Fruit fly (Drosophila melanogaster) whole organism, embryonic: ENCODE data around the gene DnaJ-1.

Source experiments
- B-H2 ChIP-seq: fragments of 200-800 bp; sonication (Bioruptor generic); optimal IDR thresholded peaks from 2 replicates; lab custom pipeline; 2018; ENCODE audit warnings: missing biosample characterization, mild to moderate bottlenecking, missing genetic modification characterization
- Bteb2 ChIP-seq: fragments of 200-800 bp; sonication (Bioruptor generic); optimal IDR thresholded peaks from 2 replicates; lab custom pipeline; 2016; ENCODE audit warnings: missing biosample characterization, missing genetic modification characterization
- CG12391 ChIP-seq: fragments of 200-800 bp; sonication (Bioruptor generic); optimal IDR thresholded peaks from 3 replicates; lab custom pipeline; 2018; ENCODE audit warnings: missing biosample characterization, mild to moderate bottlenecking, missing genetic modification characterization, moderate library complexity
- CG12659 ChIP-seq: fragments of 200-800 bp; sonication (Bioruptor generic); optimal IDR thresholded peaks from 3 replicates; lab custom pipeline; 2017; ENCODE audit warnings: mild to moderate bottlenecking, missing biosample characterization, missing genetic modification reagents, missing genetic modification characterization
- CG13287 ChIP-seq: fragments of 200-800 bp; sonication (Bioruptor generic); IDR thresholded peaks from 2 replicates; pipeline ENCODE4 v1.3.6; 2022; ENCODE audit warnings: missing biosample characterization, missing genetic modification characterization; ENCODE audit not compliant: partially characterized antibody
- CG13296 ChIP-seq: fragments of 200-800 bp; sonication (Bioruptor generic); optimal IDR thresholded peaks from 3 replicates; lab custom pipeline; 2018; ENCODE audit warnings: missing biosample characterization, mild to moderate bottlenecking, missing genetic modification characterization
- CG14710 ChIP-seq: fragments of 200-800 bp; sonication (Bioruptor generic); optimal IDR thresholded peaks from 3 replicates; lab custom pipeline; 2019; ENCODE audit warnings: missing biosample characterization, mild to moderate bottlenecking, missing genetic modification characterization, moderate library complexity
- CG15601 ChIP-seq: fragments of 200-800 bp; sonication (Bioruptor generic); optimal IDR thresholded peaks from 3 replicates; lab custom pipeline; 2019; ENCODE audit warnings: missing biosample characterization, mild to moderate bottlenecking, missing genetic modification characterization, moderate library complexity
- CG16813 ChIP-seq: fragments of 200-800 bp; sonication (Bioruptor generic); IDR thresholded peaks from 3 replicates; pipeline ENCODE4 v1.3.6; 2022; ENCODE audit warnings: missing biosample characterization, missing genetic modification characterization; ENCODE audit not compliant: partially characterized antibody
- CG1832 ChIP-seq: fragments of 200-800 bp; sonication (Bioruptor generic); optimal IDR thresholded peaks from 2 replicates; lab custom pipeline; 2017; ENCODE audit warnings: missing biosample characterization, mild to moderate bottlenecking, missing genetic modification characterization, inconsistent platforms
- CG2116 ChIP-seq: fragments of 200-800 bp; sonication (Bioruptor generic); optimal IDR thresholded peaks from 3 replicates; lab custom pipeline; 2018; ENCODE audit warnings: missing biosample characterization, mild to moderate bottlenecking, missing genetic modification characterization
- CG30403 ChIP-seq: fragments of 200-800 bp; sonication (Bioruptor generic); optimal IDR thresholded peaks from 3 replicates; lab custom pipeline; 2016; ENCODE audit warnings: missing biosample characterization, missing genetic modification characterization
- CG34422 ChIP-seq: fragments of 200-800 bp; sonication (Bioruptor generic); IDR thresholded peaks from 3 replicates; pipeline ENCODE4 v1.3.6; 2022; ENCODE audit warnings: missing biosample characterization, missing genetic modification characterization
- CG5953 ChIP-seq: fragments of 200-800 bp; sonication (Bioruptor generic); IDR thresholded peaks from 2 replicates; pipeline ENCODE4 v1.3.6; 2022; ENCODE audit warnings: missing biosample characterization, missing genetic modification characterization
- CG7839 ChIP-seq: fragments of 200-800 bp; sonication (Bioruptor generic); optimal IDR thresholded peaks from 3 replicates; lab custom pipeline; 2018; ENCODE audit warnings: missing biosample characterization, mild to moderate bottlenecking, missing genetic modification characterization, moderate library complexity
- CG8290 ChIP-seq, 3 experiments: fragments of 200-800 bp; sonication (Bioruptor generic); optimal IDR thresholded peaks; 2 replicates each; lab custom pipeline; 2016 to 2019; ENCODE audit warnings: missing biosample characterization in 3 of 3, missing genetic modification characterization in 3 of 3, mild to moderate bottlenecking in 2 of 3, moderate library complexity in 1 of 3
- CG9797 ChIP-seq: fragments of 200-800 bp; sonication (Bioruptor generic); optimal IDR thresholded peaks from 3 replicates; lab custom pipeline; 2018; ENCODE audit warnings: missing biosample characterization, mild to moderate bottlenecking, missing genetic modification characterization
- D ChIP-seq, 2 experiments: fragments of 200-800 bp in 1 of 2; fragments of >200 bp in 1 of 2; sonication (Bioruptor generic) in 1 of 2; optimal IDR thresholded peaks; 2 replicates in 1 of 2; 3 replicates in 1 of 2; lab custom pipeline; 2017; ENCODE audit warnings: mild to moderate bottlenecking in 1 of 2, missing biosample characterization in 1 of 2, missing genetic modification characterization in 1 of 2, missing genetic modification reagents in 1 of 2
- Dip2 ChIP-seq: fragments of 200-800 bp; sonication (Bioruptor generic); IDR thresholded peaks from 2 replicates; pipeline ENCODE4 v1.3.6; 2022; ENCODE audit warnings: missing biosample characterization, missing genetic modification characterization
- Dll ChIP-seq: fragments of 200-800 bp; sonication (Bioruptor generic); IDR thresholded peaks from 4 replicates; pipeline ENCODE4 v1.3.6; 2022; ENCODE audit warnings: missing biosample characterization, missing genetic modification characterization; ENCODE audit not compliant: partially characterized antibody
- Doc2 ChIP-seq: fragments of 200-800 bp; sonication (Bioruptor generic); IDR thresholded peaks from 2 replicates; pipeline ENCODE4 v1.3.6; 2022; ENCODE audit warnings: missing biosample characterization, missing genetic modification characterization
- Drgx ChIP-seq: fragments of 200-800 bp; sonication (Bioruptor generic); IDR thresholded peaks from 2 replicates; pipeline ENCODE4 v1.3.6; 2022; ENCODE audit warnings: missing biosample characterization, missing genetic modification characterization
- E2f2 ChIP-seq: fragments of 200-800 bp; sonication (Bioruptor generic); IDR thresholded peaks from 2 replicates; pipeline ENCODE4 v1.3.6; 2022; ENCODE audit warnings: missing biosample characterization, missing genetic modification characterization
- Elba2 ChIP-seq: fragments of 200-800 bp; sonication (Bioruptor generic); optimal IDR thresholded peaks from 3 replicates; lab custom pipeline; 2016; ENCODE audit warnings: missing biosample characterization, missing genetic modification characterization
- HLH4C ChIP-seq: fragments of 200-800 bp; sonication (Bioruptor generic); IDR thresholded peaks from 3 replicates; pipeline ENCODE4 v1.3.6; 2022; ENCODE audit warnings: missing biosample characterization, missing genetic modification characterization; ENCODE audit not compliant: partially characterized antibody
- Kr ChIP-seq: fragments of 200-800 bp; sonication (Bioruptor generic); optimal IDR thresholded peaks from 2 replicates; lab custom pipeline; 2017; ENCODE audit warnings: missing biosample characterization, mild to moderate bottlenecking, missing genetic modification characterization
- Lhr ChIP-seq: fragments of 200-800 bp; sonication (Bioruptor generic); optimal IDR thresholded peaks from 3 replicates; lab custom pipeline; 2017; ENCODE audit warnings: mild to moderate bottlenecking, missing biosample characterization, missing genetic modification reagents, missing genetic modification characterization
- Med ChIP-seq: fragments of 200-800 bp; sonication (Bioruptor generic); peaks from one replicate; lab custom pipeline; 2016; ENCODE audit warnings: missing biosample characterization, missing genetic modification characterization, mild to moderate bottlenecking, inconsistent platforms, moderate library complexity
- Myb ChIP-seq: fragments of 200-800 bp; sonication (Bioruptor generic); optimal IDR thresholded peaks from 2 replicates; lab custom pipeline; 2016; ENCODE audit warnings: missing biosample characterization, missing genetic modification characterization
- Scr ChIP-seq: fragments of 200-800 bp; sonication (Bioruptor generic); IDR thresholded peaks from 2 replicates; pipeline ENCODE4 v1.3.6; 2022; ENCODE audit warnings: missing biosample characterization, missing genetic modification characterization; ENCODE audit not compliant: partially characterized antibody
- Six4 ChIP-seq: fragments of 200-800 bp; sonication (Bioruptor generic); optimal IDR thresholded peaks from 2 replicates; lab custom pipeline; 2016; ENCODE audit warnings: missing biosample characterization, missing genetic modification characterization
- Sry-δ ChIP-seq: fragments of 200-800 bp; sonication (Bioruptor generic); optimal IDR thresholded peaks from 2 replicates; lab custom pipeline; 2016; ENCODE audit warnings: missing biosample characterization, missing genetic modification characterization
- YL-1 ChIP-seq: fragments of 200-800 bp; sonication (Bioruptor generic); optimal IDR thresholded peaks from 3 replicates; lab custom pipeline; 2017; ENCODE audit warnings: missing biosample characterization, mild to moderate bottlenecking, missing genetic modification characterization
- abd-A ChIP-seq: fragments of 200-800 bp; sonication (Bioruptor generic); optimal IDR thresholded peaks from 3 replicates; lab custom pipeline; 2019; ENCODE audit warnings: missing biosample characterization, mild to moderate bottlenecking, missing genetic modification characterization, moderate library complexity
- chinmo ChIP-seq: fragments of 200-800 bp; sonication (Bioruptor generic); IDR thresholded peaks from 4 replicates; pipeline ENCODE4 v1.3.6; 2022; ENCODE audit warnings: missing biosample characterization, missing genetic modification characterization; ENCODE audit not compliant: partially characterized antibody
- fu2 ChIP-seq: fragments of 200-800 bp; sonication (Bioruptor generic); optimal IDR thresholded peaks from 2 replicates; lab custom pipeline; 2016; ENCODE audit warnings: missing biosample characterization, missing genetic modification characterization
- gcm2 ChIP-seq: fragments of 200-800 bp; sonication (Bioruptor generic); optimal IDR thresholded peaks from 2 replicates; lab custom pipeline; 2016; ENCODE audit warnings: missing biosample characterization, missing genetic modification characterization
- gfzf ChIP-seq: fragments of 200-800 bp; sonication (Bioruptor generic); optimal IDR thresholded peaks from 2 replicates; lab custom pipeline; 2016; ENCODE audit warnings: missing biosample characterization, mild to moderate bottlenecking, missing genetic modification characterization, moderate library complexity
- hb ChIP-seq: fragments of 200-800 bp; sonication (Bioruptor generic); IDR thresholded peaks from 3 replicates; pipeline ENCODE4 v1.3.6; 2022; ENCODE audit warnings: missing biosample characterization, missing genetic modification characterization; ENCODE audit not compliant: partially characterized antibody
- hkb ChIP-seq, 2 experiments: fragments of 200-800 bp in 1 of 2; fragments of >200 bp in 1 of 2; sonication (Bioruptor generic) in 1 of 2; IDR thresholded peaks in 1 of 2; optimal IDR thresholded peaks in 1 of 2; 2 replicates each; pipeline versions ENCODE4 v1.3.6 to Lab custom; 2017 to 2022; ENCODE audit warnings: missing biosample characterization in 1 of 2, missing genetic modification characterization in 1 of 2
- nmo ChIP-seq: fragments of 200-800 bp; sonication (Bioruptor generic); optimal IDR thresholded peaks from 2 replicates; lab custom pipeline; 2018; ENCODE audit warnings: missing biosample characterization, mild to moderate bottlenecking, missing genetic modification characterization, moderate library complexity
- pros ChIP-seq: fragments of 200-800 bp; sonication (Bioruptor generic); optimal IDR thresholded peaks from 3 replicates; lab custom pipeline; 2019; ENCODE audit warnings: missing biosample characterization, mild to moderate bottlenecking, missing genetic modification characterization, moderate library complexity
- salm ChIP-seq: fragments of 200-800 bp; sonication (Bioruptor generic); optimal IDR thresholded peaks from 2 replicates; lab custom pipeline; 2018; ENCODE audit warnings: missing biosample characterization, mild to moderate bottlenecking, missing genetic modification characterization
- stwl ChIP-seq: fragments of 200-800 bp; sonication (Bioruptor generic); optimal IDR thresholded peaks from 3 replicates; lab custom pipeline; 2018; ENCODE audit warnings: missing biosample characterization, mild to moderate bottlenecking, missing genetic modification characterization, moderate library complexity
- trem ChIP-seq: fragments of 200-800 bp; optimal IDR thresholded peaks from 3 replicates; lab custom pipeline; 2019; ENCODE audit warnings: missing biosample characterization, mild to moderate bottlenecking, missing genetic modification characterization, moderate library complexity

The DnaJ-1 gene

DNA sequence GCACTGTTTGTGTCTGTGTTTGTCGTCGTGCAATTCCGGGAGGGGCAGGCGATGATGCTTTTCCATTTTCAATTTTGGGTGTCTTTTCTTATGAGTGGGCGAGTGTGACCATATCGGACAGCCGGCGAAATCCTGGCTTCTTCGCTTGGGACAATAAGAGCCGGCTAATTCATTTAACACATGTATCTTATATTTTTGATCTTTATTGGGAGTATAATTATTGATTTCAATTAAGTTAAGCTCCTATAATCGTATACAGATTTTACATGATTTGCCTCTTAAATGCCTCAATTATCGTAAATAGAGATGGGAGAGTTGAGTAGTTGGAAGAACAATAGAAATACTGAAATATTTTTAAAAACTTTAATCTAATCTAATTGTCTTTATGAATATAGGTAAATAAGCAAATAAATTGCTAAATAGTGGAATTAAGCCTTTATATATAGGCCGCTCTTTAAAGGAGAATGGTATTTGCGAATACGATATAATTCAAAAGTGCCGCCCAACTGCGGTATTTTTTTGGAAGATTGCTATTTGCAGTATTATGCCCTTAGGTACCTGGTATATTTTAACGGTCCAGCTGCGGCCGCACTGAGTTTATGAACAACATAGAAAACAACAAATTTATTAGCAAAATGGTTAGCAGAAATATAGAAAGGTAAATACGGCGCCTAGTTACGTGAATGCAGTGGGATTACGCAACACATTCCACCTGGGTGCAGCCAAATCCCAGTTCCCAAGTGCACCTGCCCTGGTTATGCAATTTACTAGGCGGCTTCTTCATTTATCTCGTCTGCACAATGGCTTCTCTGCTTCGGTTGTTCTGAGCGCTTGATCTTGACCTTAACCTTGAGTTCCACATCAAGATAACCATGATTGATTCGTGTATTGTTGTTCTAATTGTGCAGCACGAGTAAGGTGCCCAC, 27.8 kb upstream of the DnaJ-1 start, which contains the start of the genes Myt1, PGRP-LD and Pmi:
Gene Myt1, minus strand, starts transcription at position 116 of the 926 bp plus-strand sequence.
Gene PGRP-LD, plus strand, starts transcription at position 576 of the 926 bp plus-strand sequence.
Gene Pmi, plus strand, starts transcription at position 576 of the 926 bp plus-strand sequence.
- no peak for TF ChIP-seq Kr (GFP tag; lab: Kevin White, UChicago)
- TF ChIP-seq CG5953, result no peak
- 0 out of 3 replicates have a peak, but pooled peaks have one; percentile 17 for TF ChIP-seq HLH4C (GFP tag; lab: Robert Waterston, UW)
- TF ChIP-seq CG14710 (tag; lab: Kevin White, UChicago), result peak; percentile 49
- peak; percentile 33; the same call in 1 of the 3 replicates for TF ChIP-seq CG34422
- peak; percentile 56 for TF ChIP-seq Elba2 (GFP tag; lab: Kevin White, UChicago)
- no peak for TF ChIP-seq hb (GFP tag; lab: Robert Waterston, UW)
- peak; percentile 81 for TF ChIP-seq gfzf
- TF ChIP-seq Myb (GFP tag; lab: Kevin White, UChicago), result peak; percentile 38
- TF ChIP-seq Six4 (GFP tag; lab: Kevin White, UChicago), result no peak
- no peak for TF ChIP-seq B-H2
- peak; percentile 91 for TF ChIP-seq E2f2
- peak; percentile 16; the same call in 1 of the 2 replicates for TF ChIP-seq CG13287 (GFP tag; lab: Robert Waterston, UW)
- peak; percentile 32 for TF ChIP-seq CG2116 (GFP tag; lab: Kevin White, UChicago)
- 0 out of 4 replicates have a peak, but pooled peaks have one; percentile 23 for TF ChIP-seq Dll (GFP tag; lab: Robert Waterston, UW)
- TF ChIP-seq CG8290 (GFP tag; optimal IDR thresholded peaks at IDR 0.05; lab: Kevin White, UChicago), result no peak
- no peak for TF ChIP-seq CG8290 (tag; optimal IDR thresholded peaks at IDR 0.05; lab: Kevin White, UChicago)
- TF ChIP-seq D (optimal IDR thresholded peaks at IDR 0.05; lab: Kevin White, UChicago), result peak; percentile 36
- TF ChIP-seq D (GFP tag; optimal IDR thresholded peaks at IDR 0.05; lab: Kevin White, UChicago), result no peak
- 0 out of 3 replicates have a peak, but pooled peaks have one; percentile 25 for TF ChIP-seq CG16813 (GFP tag; lab: Robert Waterston, UW)
- peak; percentile 13 for TF ChIP-seq CG30403
- TF ChIP-seq Drgx (GFP tag; lab: Robert Waterston, UW), result no peak
- peak; percentile 9 for TF ChIP-seq CG12659
- no peak for TF ChIP-seq fu2 (GFP tag; lab: Kevin White, UChicago)
- peak; percentile 73 for TF ChIP-seq Med (GFP tag; lab: Kevin White, UChicago)
- peak; percentile 48 for TF ChIP-seq trem
- TF ChIP-seq Dip2 (GFP tag; lab: Robert Waterston, UW), result no peak
- TF ChIP-seq Doc2 (GFP tag; lab: Robert Waterston, UW), result no peak
- TF ChIP-seq salm (tag; lab: Kevin White, UChicago), result no peak
- no peak for TF ChIP-seq CG1832 (GFP tag; lab: Kevin White, UChicago)
- TF ChIP-seq Lhr (GFP tag; lab: Kevin White, UChicago), result peak; percentile 11
- TF ChIP-seq Scr, result peak; percentile 36; the same call in 1 of the 2 replicates
- TF ChIP-seq Bteb2 (GFP tag; lab: Kevin White, UChicago), result no peak
- TF ChIP-seq CG15601 (tag; lab: Kevin White, UChicago), result peak; percentile 3
- peak; percentile 27 for TF ChIP-seq CG12391 (tag; lab: Kevin White, UChicago)
- TF ChIP-seq nmo (GFP tag; lab: Kevin White, UChicago), result peak; percentile 24
- TF ChIP-seq Sry-δ (GFP tag; lab: Kevin White, UChicago), result peak; percentile 61
- TF ChIP-seq CG7839 (tag; lab: Kevin White, UChicago), result no peak
- no peak for TF ChIP-seq CG13296 (GFP tag; lab: Kevin White, UChicago)
- TF ChIP-seq pros (GFP tag; lab: Kevin White, UChicago), result peak; percentile 39
- TF ChIP-seq YL-1, result peak; percentile 26
- peak; percentile 5 for TF ChIP-seq stwl (tag; lab: Kevin White, UChicago)
- no peak for TF ChIP-seq abd-A (tag; lab: Kevin White, UChicago)
- no peak for TF ChIP-seq hkb (optimal IDR thresholded peaks at IDR 0.05; lab: Kevin White, UChicago)
- TF ChIP-seq hkb (GFP tag; IDR thresholded peaks at IDR 0.05; lab: Robert Waterston, UW), result no peak
- TF ChIP-seq CG9797 (GFP tag; lab: Kevin White, UChicago), result peak; percentile 70
- TF ChIP-seq chinmo (GFP tag; lab: Robert Waterston, UW), result 0 out of 4 replicates have a peak, but pooled peaks have one; percentile 62
- TF ChIP-seq gcm2 (GFP tag; lab: Kevin White, UChicago), result no peak
